Fruit fly (Drosophila melanogaster) whole organism: ENCODE measurements around the gene CG11986.

Experiments
- pan ChIP-seq: fragments of >200 bp; optimal IDR thresholded peaks from 2 replicates; lab custom pipeline; 2017
- usp ChIP-seq: fragments of >200 bp; optimal IDR thresholded peaks from 2 replicates; lab custom pipeline; 2017; ENCODE audit warnings: missing biosample characterization, missing genetic modification characterization, mixed read lengths

DNA sequence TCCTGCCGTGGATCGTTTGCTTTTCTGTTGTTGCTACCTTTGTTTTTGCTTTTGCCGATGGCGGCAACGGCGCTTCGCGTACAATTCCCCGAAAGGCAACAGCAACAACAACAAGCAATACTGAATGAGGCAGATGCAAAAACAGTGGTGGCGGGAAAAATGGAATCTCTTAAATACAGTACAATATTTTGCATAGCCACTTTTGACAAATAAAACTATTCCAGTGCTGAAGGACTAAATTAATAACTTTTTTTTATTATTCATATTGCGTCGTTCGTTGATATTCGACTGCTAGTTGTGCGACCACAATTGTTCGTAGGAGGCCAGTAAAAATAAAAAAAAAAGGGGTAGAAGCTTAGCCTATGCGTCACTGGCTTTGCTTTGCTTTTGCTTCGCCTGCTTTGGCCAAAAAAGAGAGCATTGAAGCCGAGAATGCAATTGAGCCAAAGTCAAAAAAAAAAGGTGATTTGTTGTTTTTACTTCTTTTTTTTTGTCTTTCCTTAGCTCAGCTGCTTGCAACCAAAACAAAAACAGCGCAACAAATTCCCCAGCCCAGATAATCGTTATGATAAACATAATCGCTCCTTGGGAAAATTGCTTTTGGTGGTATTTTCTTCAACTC, 16.7 kb downstream of the CG11986 start:
- TF ChIP-seq usp (GFP tag; lab: Kevin White, UChicago) (no peak), pan (lab: Kevin White, UChicago) (no peak)
